Worm (Caenorhabditis elegans): ENCODE data around the gene bath-10.

ce11 chrII:3422938-3423337 is 48.1 kb downstream of the bath-10 start:
- TF ChIP-seq sem-2 (GFP tag; optimal IDR thresholded peaks at IDR 0.05), result no peak
- no peak for TF ChIP-seq unc-62 (GFP tag; optimal IDR thresholded peaks at IDR 0.05)
- no peak for TF ChIP-seq nhr-2 (tag; optimal IDR thresholded peaks at IDR 0.05)
- TF ChIP-seq pha-4 (tag; optimal IDR thresholded peaks at IDR 0.05), result no peak
- TF ChIP-seq M03D4.4 (tag; optimal IDR thresholded peaks at IDR 0.05), result no peak
- no peak for TF ChIP-seq nhr-12 (tag; optimal IDR thresholded peaks at IDR 0.05)
- TF ChIP-seq unc-39 (tag; optimal IDR thresholded peaks at IDR 0.05), result no peak
- TF ChIP-seq nhr-28 (tag; optimal IDR thresholded peaks at IDR 0.05), result no peak
- no peak for TF ChIP-seq bed-3 (GFP tag; optimal IDR thresholded peaks at IDR 0.05)
- TF ChIP-seq snpc-4 (tag; optimal IDR thresholded peaks at IDR 0.05), result no peak
- no peak for TF ChIP-seq elt-1 (tag; optimal IDR thresholded peaks at IDR 0.05; ENCODE audit: borderline replicate concordance, insufficient read depth)

All from whole organism, mixed stage, embryonic.